Worm (Caenorhabditis elegans) whole organism, L4/young adult: ENCODE data around the gene cul-4.

Experiments
- W03F9.2 ChIP-seq: fragments of 150-350 bp; optimal IDR thresholded peaks from 2 replicates; lab custom pipeline; 2014; ENCODE audit warnings: missing biosample characterization, missing genetic modification characterization
- dao-5 ChIP-seq: sonication (generic microtip); optimal IDR thresholded peaks from 2 replicates; lab custom pipeline; 2016; ENCODE audit warnings: missing genotype, missing genetic modification characterization, moderate library complexity, missing compliant biosample characterization
- him-1 ChIP-seq: sonication (generic microtip); optimal IDR thresholded peaks from 2 replicates; lab custom pipeline; 2016; ENCODE audit warnings: missing genotype, missing genetic modification reagents, missing genetic modification characterization, missing compliant biosample characterization

Gene cul-4

ce11 chrII:7331224-7331623 is 29.3 kb downstream of the cul-4 start, which contains the start of gene npax-1:
npax-1 (minus strand) TSS chrII:7331324.
- TF ChIP-seq dao-5 (tag; lab: Kevin White, UChicago) (no peak), W03F9.2 (tag; lab: Kevin White, UChicago) (no peak)

ce11 chrII:7337469-7337893 is 35.6 kb downstream of the cul-4 start:
- no peak for TF ChIP-seq dao-5 (tag; lab: Kevin White, UChicago)
- no peak for TF ChIP-seq him-1 (tag; lab: Kevin White, UChicago)
- TF ChIP-seq W03F9.2 (tag; lab: Kevin White, UChicago): peak; percentile 54

- TF ChIP-seq W03F9.2 (tag; lab: Kevin White, UChicago) (no peak), him-1 (tag; lab: Kevin White, UChicago) (no peak), dao-5 (tag; lab: Kevin White, UChicago) (no peak)
Observed at ce11 chrII:7338995-7339394, 37.1 kb downstream of the cul-4 start, which contains the start of gene nhr-21. nhr-21 (plus strand) TSS chrII:7339229.

ce11 chrII:7340703-7341102 is 38.8 kb downstream of the cul-4 start:
- TF ChIP-seq W03F9.2 (tag; lab: Kevin White, UChicago) (no peak), dao-5 (tag; lab: Kevin White, UChicago) (no peak), him-1 (tag; lab: Kevin White, UChicago) (no peak)

ce11 chrII:7341572-7342303 is 39.8 kb downstream of the cul-4 start:
- no peak for TF ChIP-seq him-1 (tag; lab: Kevin White, UChicago)
- TF ChIP-seq W03F9.2 (tag; lab: Kevin White, UChicago): no peak
- TF ChIP-seq dao-5 (tag; lab: Kevin White, UChicago): no peak

ce11 chrII:7342884-7343283 is 41.0 kb downstream of the cul-4 start:
- no peak for TF ChIP-seq dao-5 (tag; lab: Kevin White, UChicago)
- no peak for TF ChIP-seq W03F9.2 (tag; lab: Kevin White, UChicago)
- no peak for TF ChIP-seq him-1 (tag; lab: Kevin White, UChicago)

ce11 chrII:7343668-7344067 is 41.8 kb downstream of the cul-4 start:
- no peak for TF ChIP-seq dao-5 (tag; lab: Kevin White, UChicago)
- TF ChIP-seq W03F9.2 (tag; lab: Kevin White, UChicago): no peak
- no peak for TF ChIP-seq him-1 (tag; lab: Kevin White, UChicago)

- TF ChIP-seq dao-5 (tag; lab: Kevin White, UChicago): no peak
- no peak for TF ChIP-seq W03F9.2 (tag; lab: Kevin White, UChicago)
- TF ChIP-seq him-1 (tag; lab: Kevin White, UChicago): no peak
Observed at ce11 chrII:7345858-7346257, 44.0 kb downstream of the cul-4 start.

- TF ChIP-seq W03F9.2 (tag; lab: Kevin White, UChicago) (no peak), dao-5 (tag; lab: Kevin White, UChicago) (no peak), him-1 (tag; lab: Kevin White, UChicago) (no peak)
Observed at ce11 chrII:7348063-7348462, 46.2 kb downstream of the cul-4 start.

- TF ChIP-seq him-1 (tag; lab: Kevin White, UChicago) (no peak), W03F9.2 (tag; lab: Kevin White, UChicago) (no peak), dao-5 (tag; lab: Kevin White, UChicago) (no peak)
Observed at ce11 chrII:7352507-7352906, 50.6 kb downstream of the cul-4 start, which contains the start of gene hsp-4. hsp-4 (minus strand) TSS chrII:7352645.

ce11 chrII:7353027-7353426 is 51.1 kb downstream of the cul-4 start:
- no peak for TF ChIP-seq dao-5 (tag; lab: Kevin White, UChicago)
- no peak for TF ChIP-seq him-1 (tag; lab: Kevin White, UChicago)
